Fruit fly (Drosophila melanogaster): ENCODE data around the gene Ibf2.

Ibf2 gene

dm6 chr3R:9220064-9220864, 38.0 kb downstream of the Ibf2 start (continued):
- TF ChIP-seq Gug (GFP tag; IDR thresholded peaks at IDR 0.05) (peak; percentile 32; the same call in 1 of the 4 replicates), CG7987 (GFP tag; optimal IDR thresholded peaks at IDR 0.05) (no peak), CG11723 (GFP tag; optimal IDR thresholded peaks at IDR 0.05) (no peak), Fer1 (GFP tag; optimal IDR thresholded peaks at IDR 0.05) (peak; percentile 12), CG7357 (GFP tag; IDR thresholded peaks at IDR 0.05) (0 out of 3 replicates have a peak, but pooled peaks have one; percentile 19), CG11504 (tag; optimal IDR thresholded peaks at IDR 0.05) (peak; percentile 42), abd-A (tag; optimal IDR thresholded peaks at IDR 0.05) (peak; percentile 93), sisA (GFP tag; IDR thresholded peaks at IDR 0.05) (no peak), mld (GFP tag; IDR thresholded peaks at IDR 0.05; ENCODE audit: partially characterized antibody) (no peak), gem (tag; optimal IDR thresholded peaks at IDR 0.05) (peak; percentile 67), Ada2b (GFP tag; IDR thresholded peaks at IDR 0.05) (peak; percentile 41; the same call in 1 of the 2 replicates), CG30403 (GFP tag; optimal IDR thresholded peaks at IDR 0.05) (peak; percentile 43), CG18262 (tag; optimal IDR thresholded peaks at IDR 0.05) (peak; percentile 4), Myb (GFP tag; optimal IDR thresholded peaks at IDR 0.05) (peak; percentile 12), CG4424 (GFP tag; optimal IDR thresholded peaks at IDR 0.05) (peak; percentile 41), Side (GFP tag; optimal IDR thresholded peaks at IDR 0.05) (peak; percentile 32), PHDP (tag; optimal IDR thresholded peaks at IDR 0.05) (peak; percentile 59), NC2β (GFP tag; optimal IDR thresholded peaks at IDR 0.05) (no peak), CG9215 (GFP tag; IDR thresholded peaks at IDR 0.05) (no peak), H15 (GFP tag; IDR thresholded peaks at IDR 0.05) (no peak), lola (GFP tag; optimal IDR thresholded peaks at IDR 0.05) (no peak), Ets65A (GFP tag) (no peak), fu2 (GFP tag; optimal IDR thresholded peaks at IDR 0.05) (peak; percentile 14), CG3847 (GFP tag; IDR thresholded peaks at IDR 0.05) (no peak; the same call in 1 of the 2 replicates), pros (GFP tag; optimal IDR thresholded peaks at IDR 0.05) (peak; percentile 86), CG7786 (GFP tag; optimal IDR thresholded peaks at IDR 0.05) (peak; percentile 61), grau (tag; optimal IDR thresholded peaks at IDR 0.05) (peak; percentile 41), sug (tag; optimal IDR thresholded peaks at IDR 0.05) (peak; percentile 3), Pdp1 (GFP tag; optimal IDR thresholded peaks at IDR 0.05) (peak; percentile 29 to 33), hkb (optimal IDR thresholded peaks at IDR 0.05) (no peak), hkb (GFP tag; IDR thresholded peaks at IDR 0.05) (0 out of 2 replicates have a peak, but pooled peaks have one; percentile 46), CG2712 (tag; optimal IDR thresholded peaks at IDR 0.05) (no peak), CG3726 (GFP tag; IDR thresholded peaks at IDR 0.05) (no peak), CG4328 (GFP tag; optimal IDR thresholded peaks at IDR 0.05) (no peak), Dip3 (GFP tag; optimal IDR thresholded peaks at IDR 0.05) (peak; percentile 11), HHEX (GFP tag; optimal IDR thresholded peaks at IDR 0.05) (peak; percentile 37), Gsc (GFP tag; IDR thresholded peaks at IDR 0.05) (no peak), slou (GFP tag; optimal IDR thresholded peaks at IDR 0.05) (peak; percentile 11), tx (GFP tag; optimal IDR thresholded peaks at IDR 0.05) (no peak), tio (GFP tag; optimal IDR thresholded peaks at IDR 0.05) (peak; percentile 44), CG11696 (GFP tag; IDR thresholded peaks at IDR 0.05) (peak; percentile 74), CG10543 (GFP tag; optimal IDR thresholded peaks at IDR 0.05) (no peak), pan (optimal IDR thresholded peaks at IDR 0.05) (no peak), pan (GFP tag; optimal IDR thresholded peaks at IDR 0.05 in 1 of 2, IDR thresholded peaks at IDR 0.05 in 1 of 2) (peak in 1 of 2 experiments; percentile 32), CG6175 (GFP tag; IDR thresholded peaks at IDR 0.05) (0 out of 3 replicates have a peak, but pooled peaks have one; percentile 36), CG1602 (GFP tag; optimal IDR thresholded peaks at IDR 0.05) (peak; percentile 0), usp (GFP tag; optimal IDR thresholded peaks at IDR 0.05) (no peak), lab (GFP tag; optimal IDR thresholded peaks at IDR 0.05) (peak; percentile 61), zen2 (GFP tag; IDR thresholded peaks at IDR 0.05; ENCODE audit: partially characterized antibody) (no peak), CG11093 (GFP tag; IDR thresholded peaks at IDR 0.05) (no peak)

Data from whole organism, embryonic.